Worm (Caenorhabditis elegans): Measurements from ENCODE around the gene T25B2.3.

ce11 chrX:6221097-6221496 lies 45.2 kb downstream of the T25B2.3 start:
- TF ChIP-seq T22C8.4 (GFP tag; IDR thresholded peaks at IDR 0.05) (no peak), cog-1 (tag; optimal IDR thresholded peaks at IDR 0.05) (no peak)
